Fruit fly (Drosophila melanogaster) whole organism, embryonic: ENCODE data around the gene CG34049.

ENCODE experiments used
- C15 ChIP-seq: fragments of 200-800 bp; sonication (Bioruptor generic); IDR thresholded peaks from 3 replicates; pipeline ENCODE4 v1.3.6; 2022; ENCODE audit warnings: missing biosample characterization, missing genetic modification characterization
- CG10209 ChIP-seq: fragments of 200-800 bp; sonication (Bioruptor generic); optimal IDR thresholded peaks from 3 replicates; lab custom pipeline; 2017; ENCODE audit warnings: missing biosample characterization, mild to moderate bottlenecking, missing genetic modification characterization, missing genetic modification reagents
- CG10274 ChIP-seq: fragments of 200-800 bp; sonication (Bioruptor generic); optimal IDR thresholded peaks from 3 replicates; lab custom pipeline; 2017; ENCODE audit warnings: missing biosample characterization, mild to moderate bottlenecking, missing genetic modification characterization
- CG10431 ChIP-seq: fragments of 200-800 bp; sonication (Bioruptor generic); optimal IDR thresholded peaks from 3 replicates; lab custom pipeline; 2018; ENCODE audit warnings: missing biosample characterization, mild to moderate bottlenecking, missing genetic modification characterization
- CG12299 ChIP-seq: fragments of 200-800 bp; sonication (Bioruptor generic); optimal IDR thresholded peaks from 2 replicates; lab custom pipeline; 2018; ENCODE audit warnings: missing biosample characterization, mild to moderate bottlenecking, missing genetic modification characterization
- CG14014 ChIP-seq: fragments of 200-800 bp; sonication (Bioruptor generic); IDR thresholded peaks from 2 replicates; pipeline ENCODE4 v1.3.6; 2022; ENCODE audit warnings: missing biosample characterization, missing genetic modification characterization
- CG14667 ChIP-seq: fragments of 200-800 bp; sonication (Bioruptor generic); IDR thresholded peaks from 2 replicates; pipeline ENCODE4 v1.3.6; 2022; ENCODE audit warnings: missing biosample characterization, missing genetic modification characterization
- CG14710 ChIP-seq: fragments of 200-800 bp; sonication (Bioruptor generic); optimal IDR thresholded peaks from 3 replicates; lab custom pipeline; 2019; ENCODE audit warnings: missing biosample characterization, mild to moderate bottlenecking, missing genetic modification characterization, moderate library complexity
- CG14860 ChIP-seq: fragments of 200-800 bp; sonication (Bioruptor generic); IDR thresholded peaks from 3 replicates; pipeline ENCODE4 v1.3.6; 2022; ENCODE audit warnings: missing biosample characterization, missing genetic modification characterization; ENCODE audit not compliant: partially characterized antibody
- CG1602 ChIP-seq: fragments of 200-800 bp; sonication (Bioruptor generic); optimal IDR thresholded peaks from 3 replicates; lab custom pipeline; 2016; ENCODE audit warnings: missing biosample characterization, missing genetic modification characterization
- CG17385 ChIP-seq: fragments of 200-800 bp; sonication (Bioruptor generic); optimal IDR thresholded peaks from 3 replicates; lab custom pipeline; 2018; ENCODE audit warnings: missing biosample characterization, mild to moderate bottlenecking, missing genetic modification characterization
- CG18599 ChIP-seq: fragments of 200-800 bp; sonication (Bioruptor generic); optimal IDR thresholded peaks from 3 replicates; lab custom pipeline; 2017; ENCODE audit warnings: missing biosample characterization, missing genetic modification characterization, mild to moderate bottlenecking, moderate library complexity, missing genetic modification reagents
- CG18619 ChIP-seq: fragments of 200-800 bp; sonication (Bioruptor generic); optimal IDR thresholded peaks from 3 replicates; lab custom pipeline; 2017; ENCODE audit warnings: missing biosample characterization, mild to moderate bottlenecking, missing genetic modification characterization
- CG2889 ChIP-seq: fragments of 200-800 bp; sonication (Bioruptor generic); IDR thresholded peaks from 3 replicates; pipeline ENCODE4 v1.3.6; 2022; ENCODE audit warnings: missing biosample characterization, missing genetic modification characterization
- CG30403 ChIP-seq: fragments of 200-800 bp; sonication (Bioruptor generic); optimal IDR thresholded peaks from 3 replicates; lab custom pipeline; 2016; ENCODE audit warnings: missing biosample characterization, missing genetic modification characterization
- CG31365 ChIP-seq: fragments of 200-800 bp; sonication (Bioruptor generic); optimal IDR thresholded peaks from 2 replicates; lab custom pipeline; 2018; ENCODE audit warnings: missing biosample characterization, mild to moderate bottlenecking, missing genetic modification characterization
- CG3281 ChIP-seq: fragments of 200-800 bp; sonication (Bioruptor generic); optimal IDR thresholded peaks from 3 replicates; lab custom pipeline; 2017; ENCODE audit warnings: missing biosample characterization, mild to moderate bottlenecking, missing genetic modification characterization
- CG34376 ChIP-seq: fragments of 200-800 bp; sonication (Bioruptor generic); optimal IDR thresholded peaks from 2 replicates; lab custom pipeline; 2018; ENCODE audit warnings: missing biosample characterization, mild to moderate bottlenecking, missing genetic modification characterization
- CG5180 ChIP-seq: fragments of 200-800 bp; sonication (Bioruptor generic); optimal IDR thresholded peaks from 3 replicates; lab custom pipeline; 2017; ENCODE audit warnings: missing biosample characterization, missing genetic modification characterization, mild to moderate bottlenecking, moderate library complexity, missing genetic modification reagents
- CG6654 ChIP-seq: fragments of 200-800 bp; sonication (Bioruptor generic); optimal IDR thresholded peaks from 2 replicates; lab custom pipeline; 2017; ENCODE audit warnings: missing biosample characterization, mild to moderate bottlenecking, missing genetic modification characterization
- CG6854 ChIP-seq: fragments of 200-800 bp; sonication (Bioruptor generic); optimal IDR thresholded peaks from 3 replicates; lab custom pipeline; 2017; ENCODE audit warnings: missing biosample characterization, mild to moderate bottlenecking, missing genetic modification characterization
- CG7963 ChIP-seq: fragments of 200-800 bp; sonication (Bioruptor generic); IDR thresholded peaks from 3 replicates; pipeline ENCODE4 v1.3.6; 2022; ENCODE audit warnings: missing biosample characterization, missing genetic modification characterization; ENCODE audit not compliant: partially characterized antibody
- CoRest ChIP-seq: fragments of 200-800 bp; sonication (Bioruptor generic); optimal IDR thresholded peaks from 3 replicates; lab custom pipeline; 2018; ENCODE audit warnings: missing biosample characterization, mild to moderate bottlenecking, missing genetic modification characterization, moderate library complexity
- D19B ChIP-seq: fragments of 200-800 bp; sonication (Bioruptor generic); optimal IDR thresholded peaks from 2 replicates; lab custom pipeline; 2017; ENCODE audit warnings: missing biosample characterization, mild to moderate bottlenecking, missing genetic modification characterization
- Ets97D ChIP-seq: fragments of 200-800 bp; sonication (Bioruptor generic); optimal IDR thresholded peaks from 3 replicates; lab custom pipeline; 2016; ENCODE audit warnings: missing biosample characterization, missing genetic modification characterization
- Kr ChIP-seq: fragments of 200-800 bp; sonication (Bioruptor generic); optimal IDR thresholded peaks from 2 replicates; lab custom pipeline; 2017; ENCODE audit warnings: missing biosample characterization, mild to moderate bottlenecking, missing genetic modification characterization
- Mes4 ChIP-seq: fragments of 200-800 bp; sonication (Bioruptor generic); optimal IDR thresholded peaks from 2 replicates; lab custom pipeline; 2016; ENCODE audit warnings: missing biosample characterization, missing genetic modification characterization
- Ptx1 ChIP-seq: fragments of 200-800 bp; sonication (Bioruptor generic); IDR thresholded peaks from 2 replicates; pipeline ENCODE4 v1.3.6; 2022; ENCODE audit warnings: missing biosample characterization, missing genetic modification characterization
- Sin3A ChIP-seq: fragments of >200 bp; optimal IDR thresholded peaks from 2 replicates; lab custom pipeline; 2018
- Ssrp ChIP-seq: fragments of 200-800 bp; sonication (Bioruptor generic); optimal IDR thresholded peaks from 2 replicates; lab custom pipeline; 2018; ENCODE audit warnings: missing biosample characterization, mild to moderate bottlenecking, missing genetic modification characterization, moderate library complexity
- Tbp ChIP-seq: fragments of >200 bp; optimal IDR thresholded peaks from 2 replicates; lab custom pipeline; 2018; ENCODE audit warnings: missing biosample characterization, missing genetic modification characterization
- Trl ChIP-seq, 3 experiments: fragments of >200 bp in 2 of 3; fragments of 200-800 bp in 1 of 3; sonication (Bioruptor generic) in 1 of 3; optimal IDR thresholded peaks; 2 replicates in 1 of 3; 3 replicates in 2 of 3; lab custom pipeline; 2016 to 2017; ENCODE audit warnings: missing biosample characterization in 1 of 3, missing genetic modification characterization in 1 of 3
- ato ChIP-seq: fragments of 200-800 bp; sonication (Bioruptor generic); IDR thresholded peaks from 2 replicates; pipeline ENCODE4 v1.3.6; 2022; ENCODE audit warnings: missing biosample characterization, missing genetic modification characterization; ENCODE audit not compliant: partially characterized antibody
- bowl ChIP-seq: fragments of 200-800 bp; sonication (Bioruptor generic); IDR thresholded peaks from 2 replicates; pipeline ENCODE4 v1.3.6; 2022; ENCODE audit warnings: missing biosample characterization, missing genetic modification characterization
- btn ChIP-seq: fragments of 200-800 bp; sonication (Bioruptor generic); optimal IDR thresholded peaks from 2 replicates; lab custom pipeline; 2016; ENCODE audit warnings: missing biosample characterization, missing genetic modification characterization
- chif ChIP-seq, 2 experiments: fragments of 200-800 bp; sonication (Bioruptor generic); optimal IDR thresholded peaks; 3 replicates each; lab custom pipeline; 2016; ENCODE audit warnings: missing biosample characterization in 2 of 2, missing genetic modification characterization in 2 of 2
- ci ChIP-seq: fragments of 200-800 bp; sonication (Bioruptor generic); IDR thresholded peaks from 3 replicates; pipeline ENCODE4 v1.3.6; 2022; ENCODE audit warnings: missing biosample characterization, missing genetic modification characterization
- emc ChIP-seq: fragments of 200-800 bp; sonication (Bioruptor generic); optimal IDR thresholded peaks from 2 replicates; lab custom pipeline; 2016; ENCODE audit warnings: missing biosample characterization, missing genetic modification characterization
- esg ChIP-seq: fragments of 200-800 bp; sonication (Bioruptor generic); conservative IDR thresholded peaks from 2 replicates; pipeline ENCODE4 v1.3.6; 2022; ENCODE audit warnings: missing biosample characterization, missing genetic modification characterization
- gem ChIP-seq: fragments of 200-800 bp; sonication (Bioruptor generic); optimal IDR thresholded peaks from 2 replicates; lab custom pipeline; 2019; ENCODE audit warnings: missing biosample characterization, mild to moderate bottlenecking, missing genetic modification characterization, moderate library complexity
- h ChIP-seq: fragments of >200 bp; optimal IDR thresholded peaks from 2 replicates; lab custom pipeline; 2017
- hb ChIP-seq: fragments of 200-800 bp; sonication (Bioruptor generic); IDR thresholded peaks from 3 replicates; pipeline ENCODE4 v1.3.6; 2022; ENCODE audit warnings: missing biosample characterization, missing genetic modification characterization; ENCODE audit not compliant: partially characterized antibody
- ken ChIP-seq: fragments of 200-800 bp; sonication (Bioruptor generic); IDR thresholded peaks from 3 replicates; pipeline ENCODE4 v1.3.6; 2022; ENCODE audit warnings: missing biosample characterization, missing genetic modification characterization
- lab ChIP-seq: fragments of 200-800 bp; sonication (Bioruptor generic); optimal IDR thresholded peaks from 3 replicates; lab custom pipeline; 2017; ENCODE audit warnings: missing biosample characterization, missing genetic modification characterization, mild to moderate bottlenecking, moderate library complexity, missing genetic modification reagents
- nmo ChIP-seq: fragments of 200-800 bp; sonication (Bioruptor generic); optimal IDR thresholded peaks from 2 replicates; lab custom pipeline; 2018; ENCODE audit warnings: missing biosample characterization, mild to moderate bottlenecking, missing genetic modification characterization, moderate library complexity
- pnt ChIP-seq: fragments of 200-800 bp; sonication (Bioruptor generic); optimal IDR thresholded peaks from 3 replicates; lab custom pipeline; 2016; ENCODE audit warnings: missing biosample characterization, missing genetic modification characterization
- rib ChIP-seq: fragments of 200-800 bp; sonication (Bioruptor generic); IDR thresholded peaks from 2 replicates; pipeline ENCODE4 v1.3.6; 2022; ENCODE audit warnings: missing biosample characterization, missing genetic modification characterization
- slp2 ChIP-seq: fragments of 200-800 bp; sonication (Bioruptor generic); optimal IDR thresholded peaks from 2 replicates; lab custom pipeline; 2016; ENCODE audit warnings: missing biosample characterization, missing genetic modification characterization
- stc ChIP-seq: fragments of 200-800 bp; sonication (Bioruptor generic); IDR thresholded peaks from 2 replicates; pipeline ENCODE4 v1.3.6; 2022; ENCODE audit warnings: missing biosample characterization, missing genetic modification characterization
- vvl ChIP-seq: fragments of 200-800 bp; sonication (Bioruptor generic); IDR thresholded peaks from 2 replicates; pipeline ENCODE4 v1.3.6; 2022; ENCODE audit warnings: missing biosample characterization, missing genetic modification characterization
- z ChIP-seq: fragments of 200-800 bp; sonication (Bioruptor generic); IDR thresholded peaks from 3 replicates; pipeline ENCODE4 v1.3.6; 2022; ENCODE audit warnings: missing biosample characterization, missing genetic modification characterization

CG34049 gene

dm6 chr2L:2227316-2227715, 37.8 kb downstream of the CG34049 start (continued):
- TF ChIP-seq Trl (optimal IDR thresholded peaks at IDR 0.05; lab: Kevin White, UChicago) (peak; percentile 43 to 50), Trl (GFP tag; optimal IDR thresholded peaks at IDR 0.05; lab: Kevin White, UChicago) (no peak), CG12299 (tag; lab: Kevin White, UChicago) (no peak), lab (GFP tag; lab: Kevin White, UChicago) (peak; percentile 54), Tbp (GFP tag; lab: Kevin White, UChicago) (no peak), btn (GFP tag; lab: Kevin White, UChicago) (no peak), CG14667 (GFP tag; lab: Robert Waterston, UW) (no peak), CG5180 (GFP tag; lab: Kevin White, UChicago) (peak; percentile 41), CG30403 (GFP tag; lab: Kevin White, UChicago) (peak; percentile 52), CG1602 (GFP tag; lab: Kevin White, UChicago) (no peak), bowl (GFP tag; lab: Robert Waterston, UW) (peak; percentile 55; the same call in 1 of the 2 replicates), Ptx1 (peak; percentile 66), CG14860 (GFP tag; lab: Robert Waterston, UW) (no peak), CG34376 (GFP tag; lab: Kevin White, UChicago) (no peak), esg (GFP tag; lab: Robert Waterston, UW) (peak; percentile 9; the same call in 1 of the 2 replicates), CG6654 (GFP tag; lab: Kevin White, UChicago) (no peak), CG3281 (peak; percentile 13), CG10209 (GFP tag; lab: Kevin White, UChicago) (peak; percentile 19), pnt (GFP tag; lab: Kevin White, UChicago) (peak; percentile 14), h (lab: Kevin White, UChicago) (no peak), CG18599 (GFP tag; lab: Kevin White, UChicago) (no peak), rib (GFP tag; lab: Robert Waterston, UW) (no peak), Ssrp (tag; lab: Kevin White, UChicago) (peak; percentile 30), ato (GFP tag; lab: Robert Waterston, UW) (no peak), emc (GFP tag; lab: Kevin White, UChicago) (no peak), Ets97D (GFP tag; lab: Kevin White, UChicago) (no peak), CG31365 (tag; lab: Kevin White, UChicago) (no peak), Sin3A (lab: Kevin White, UChicago) (no peak), vvl (GFP tag; lab: Robert Waterston, UW) (peak; percentile 86), D19B (GFP tag; lab: Kevin White, UChicago) (no peak), chif (GFP tag; optimal IDR thresholded peaks at IDR 0.05; lab: Kevin White, UChicago) (peak; percentile 16 to 39), CG14710 (tag; lab: Kevin White, UChicago) (no peak), CG10431 (GFP tag; lab: Kevin White, UChicago) (no peak), CG6854 (GFP tag; lab: Kevin White, UChicago) (no peak), CG14014 (GFP tag; lab: Robert Waterston, UW) (peak; percentile 53; the same call in 1 of the 2 replicates), slp2 (GFP tag; lab: Kevin White, UChicago) (no peak), CG17385 (no peak), z (GFP tag; lab: Robert Waterston, UW) (no peak), CG18619 (GFP tag; lab: Kevin White, UChicago) (no peak), nmo (peak; percentile 26), CG2889 (GFP tag; lab: Robert Waterston, UW) (no peak), gem (peak; percentile 69), CG7963 (no peak), hb (no peak), CG10274 (no peak), CoRest (tag; lab: Kevin White, UChicago) (peak; percentile 21), C15 (GFP tag; lab: Robert Waterston, UW) (0 out of 3 replicates have a peak, but pooled peaks have one; percentile 49), ci (GFP tag; lab: Robert Waterston, UW) (peak; percentile 91), ken (GFP tag; lab: Robert Waterston, UW) (0 out of 3 replicates have a peak, but pooled peaks have one; percentile 3), stc (GFP tag; lab: Robert Waterston, UW) (peak; percentile 72; the same call in 1 of the 2 replicates), Kr (GFP tag; lab: Kevin White, UChicago) (no peak), Mes4 (no peak)
